Worm (Caenorhabditis elegans): ENCODE data around the gene rdl-1.

ce11 chrIV:7808583-7808982 is 38.5 kb upstream of the rdl-1 start, which contains the start of gene C33H5.1:
- no peak for TF ChIP-seq hnd-1 (tag; optimal IDR thresholded peaks at IDR 0.05)
- no peak for TF ChIP-seq pes-1 (GFP tag; IDR thresholded peaks at IDR 0.05)
- no peak for TF ChIP-seq scrt-1 (GFP tag; IDR thresholded peaks at IDR 0.05)
- TF ChIP-seq ama-1 (optimal IDR thresholded peaks at IDR 0.05) = no peak
- TF ChIP-seq flt-1 (GFP tag; IDR thresholded peaks at IDR 0.05) = no peak
- no peak for TF ChIP-seq F13C5.2 (tag; optimal IDR thresholded peaks at IDR 0.05)
- no peak for TF ChIP-seq ceh-36 (tag; optimal IDR thresholded peaks at IDR 0.05)
- no peak for TF ChIP-seq ets-7 (tag; optimal IDR thresholded peaks at IDR 0.05)
- no peak for TF ChIP-seq hmg-4 (GFP tag; optimal IDR thresholded peaks at IDR 0.05)
- no peak for TF ChIP-seq tra-4 (tag; optimal IDR thresholded peaks at IDR 0.05)
